Fruit fly (Drosophila melanogaster): ENCODE measurements around the gene Acer.

Gene Acer

DNA sequence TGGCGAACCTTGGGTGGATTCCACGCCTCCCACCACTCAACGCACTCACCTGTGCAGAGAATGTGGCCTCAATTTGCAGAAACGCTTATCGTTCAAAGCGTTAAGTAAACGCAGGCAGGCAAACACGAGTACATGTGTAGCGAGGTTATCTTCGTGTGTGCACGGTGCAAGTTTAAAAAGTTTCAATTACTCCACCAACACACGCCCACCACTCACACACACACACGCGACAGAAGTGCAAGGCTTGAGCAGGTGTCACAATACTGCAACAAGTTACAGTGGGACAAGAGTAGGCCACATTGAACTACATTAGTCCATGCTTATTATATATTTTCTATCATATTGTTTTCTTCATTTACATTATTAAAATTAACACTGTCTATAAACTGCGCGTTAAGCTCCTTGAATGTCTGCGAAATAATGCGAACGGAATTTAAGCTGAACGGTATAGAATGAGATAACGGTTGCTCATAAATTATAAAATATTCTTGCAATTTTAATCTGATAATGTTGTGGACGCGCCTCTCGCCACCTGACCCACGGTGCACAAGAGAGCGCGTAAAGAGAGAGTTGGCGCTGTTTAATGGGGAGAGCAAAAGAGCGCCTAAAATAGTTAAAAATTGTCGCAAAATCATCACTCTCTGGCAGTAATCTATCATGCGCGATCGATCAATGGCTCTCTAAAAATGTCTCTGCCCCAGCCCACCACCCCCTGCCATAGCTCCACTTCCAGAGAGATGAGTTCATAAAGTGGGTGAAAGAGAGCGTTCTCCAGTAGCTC, 13.0 kb downstream of the Acer start (continued):
- TF ChIP-seq CG6272 (GFP tag; IDR thresholded peaks at IDR 0.05): peak; percentile 90
- TF ChIP-seq Sry-δ (GFP tag; optimal IDR thresholded peaks at IDR 0.05): peak; percentile 27
- TF ChIP-seq da (GFP tag; optimal IDR thresholded peaks at IDR 0.05): peak; percentile 64
- peak; percentile 79 for TF ChIP-seq mam (GFP tag; optimal IDR thresholded peaks at IDR 0.05)
- TF ChIP-seq Dfd (GFP tag; optimal IDR thresholded peaks at IDR 0.05): no peak
- peak; percentile 94 for TF ChIP-seq bcd (GFP tag; optimal IDR thresholded peaks at IDR 0.05)
- no peak for TF ChIP-seq cad (GFP tag; optimal IDR thresholded peaks at IDR 0.05)
- TF ChIP-seq CG4360 (GFP tag; IDR thresholded peaks at IDR 0.05): peak; percentile 55; the same call in 1 of the 2 replicates
- peak; percentile 67 for TF ChIP-seq Hmx (GFP tag; optimal IDR thresholded peaks at IDR 0.05)
- TF ChIP-seq ac (GFP tag; optimal IDR thresholded peaks at IDR 0.05): peak; percentile 31
- peak; percentile 58; the same call in 2 of the 4 replicates for TF ChIP-seq Dll (GFP tag; IDR thresholded peaks at IDR 0.05; ENCODE audit: partially characterized antibody)
- peak; percentile 93 for TF ChIP-seq CG12071 (GFP tag; optimal IDR thresholded peaks at IDR 0.05)
- peak; percentile 75 for TF ChIP-seq dm (GFP tag; optimal IDR thresholded peaks at IDR 0.05)
- peak; percentile 73 for TF ChIP-seq NFAT (GFP tag; IDR thresholded peaks at IDR 0.05)
- peak; percentile 93 for TF ChIP-seq CG13296 (GFP tag; optimal IDR thresholded peaks at IDR 0.05)
- TF ChIP-seq pros (GFP tag; optimal IDR thresholded peaks at IDR 0.05): peak; percentile 28
- TF ChIP-seq pum (GFP tag; optimal IDR thresholded peaks at IDR 0.05): peak; percentile 85
- peak; percentile 96 for TF ChIP-seq PHDP (tag; optimal IDR thresholded peaks at IDR 0.05)
- TF ChIP-seq CG10462 (GFP tag; optimal IDR thresholded peaks at IDR 0.05): peak; percentile 92
- peak; percentile 8 for TF ChIP-seq her (GFP tag; optimal IDR thresholded peaks at IDR 0.05)
- TF ChIP-seq trem (tag; optimal IDR thresholded peaks at IDR 0.05): peak; percentile 90
- peak; percentile 95 for TF ChIP-seq Xbp1 (GFP tag; optimal IDR thresholded peaks at IDR 0.05)
- TF ChIP-seq CG4282 (GFP tag; optimal IDR thresholded peaks at IDR 0.05): peak; percentile 71
- TF ChIP-seq Ssrp (tag; optimal IDR thresholded peaks at IDR 0.05): peak; percentile 98
- TF ChIP-seq Lpt (GFP tag; optimal IDR thresholded peaks at IDR 0.05): no peak
- peak; percentile 93 for TF ChIP-seq Mad (GFP tag; optimal IDR thresholded peaks at IDR 0.05)
- peak; percentile 90 for TF ChIP-seq sqz (GFP tag; optimal IDR thresholded peaks at IDR 0.05)
- peak; percentile 73 for TF ChIP-seq Hey (tag; optimal IDR thresholded peaks at IDR 0.05)
- peak; percentile 90; the same call in 3 of the 4 replicates for TF ChIP-seq chinmo (GFP tag; IDR thresholded peaks at IDR 0.05; ENCODE audit: partially characterized antibody)
- TF ChIP-seq CG12659 (GFP tag; optimal IDR thresholded peaks at IDR 0.05): peak; percentile 93
- TF ChIP-seq D19A (tag; optimal IDR thresholded peaks at IDR 0.05): peak; percentile 94
- TF ChIP-seq slbo (GFP tag; IDR thresholded peaks at IDR 0.05): peak; percentile 85
- peak; percentile 91 for TF ChIP-seq CG30403 (GFP tag; optimal IDR thresholded peaks at IDR 0.05)
- peak; percentile 84 for TF ChIP-seq CG33557 (GFP tag; optimal IDR thresholded peaks at IDR 0.05)
- TF ChIP-seq lbe (GFP tag; optimal IDR thresholded peaks at IDR 0.05): peak; percentile 95
- peak; percentile 97 for TF ChIP-seq esg (GFP tag; conservative IDR thresholded peaks at IDR 0.05)
- TF ChIP-seq CG7839 (tag; optimal IDR thresholded peaks at IDR 0.05): peak; percentile 97
- TF ChIP-seq CG4707 (GFP tag; optimal IDR thresholded peaks at IDR 0.05): peak; percentile 97
- no peak for TF ChIP-seq Sin3A (optimal IDR thresholded peaks at IDR 0.05)
- peak; percentile 88 for TF ChIP-seq Hr3 (GFP tag; optimal IDR thresholded peaks at IDR 0.05)
- TF ChIP-seq fu2 (GFP tag; optimal IDR thresholded peaks at IDR 0.05): peak; percentile 7
- peak; percentile 57 for TF ChIP-seq crc (GFP tag; optimal IDR thresholded peaks at IDR 0.05)
- peak; percentile 93 for TF ChIP-seq CG5953 (GFP tag; IDR thresholded peaks at IDR 0.05)
- peak; percentile 90 for TF ChIP-seq CG18619 (GFP tag; optimal IDR thresholded peaks at IDR 0.05)
- TF ChIP-seq CG7372 (GFP tag; IDR thresholded peaks at IDR 0.05): peak; percentile 94
- peak; percentile 97 for TF ChIP-seq vvl (GFP tag; IDR thresholded peaks at IDR 0.05)
- TF ChIP-seq Lim3 (GFP tag; IDR thresholded peaks at IDR 0.05): peak; percentile 87; the same call in 1 of the 2 replicates
- TF ChIP-seq Awh (GFP tag; IDR thresholded peaks at IDR 0.05): peak; percentile 94
- TF ChIP-seq CG1647 (GFP tag; optimal IDR thresholded peaks at IDR 0.05): peak; percentile 78
- TF ChIP-seq CG16815 (GFP tag; optimal IDR thresholded peaks at IDR 0.05): peak; percentile 88
